Fruit fly (Drosophila melanogaster) whole organism, embryonic: ENCODE data around the gene CG10068.

Experiments
- B-H1 ChIP-seq: fragments of 200-800 bp; sonication (Bioruptor generic); IDR thresholded peaks from 3 replicates; pipeline ENCODE4 v1.3.6; 2022; ENCODE audit warnings: missing biosample characterization, missing genetic modification characterization
- Bteb2 ChIP-seq: fragments of 200-800 bp; sonication (Bioruptor generic); optimal IDR thresholded peaks from 2 replicates; lab custom pipeline; 2016; ENCODE audit warnings: missing biosample characterization, missing genetic modification characterization
- CG12071 ChIP-seq: fragments of 200-800 bp; sonication (Bioruptor generic); optimal IDR thresholded peaks from 3 replicates; lab custom pipeline; 2018; ENCODE audit warnings: missing biosample characterization, mild to moderate bottlenecking, missing genetic modification characterization
- CG12391 ChIP-seq: fragments of 200-800 bp; sonication (Bioruptor generic); optimal IDR thresholded peaks from 3 replicates; lab custom pipeline; 2018; ENCODE audit warnings: missing biosample characterization, mild to moderate bottlenecking, missing genetic modification characterization, moderate library complexity
- CG13287 ChIP-seq: fragments of 200-800 bp; sonication (Bioruptor generic); IDR thresholded peaks from 2 replicates; pipeline ENCODE4 v1.3.6; 2022; ENCODE audit warnings: missing biosample characterization, missing genetic modification characterization; ENCODE audit not compliant: partially characterized antibody
- CG13624 ChIP-seq: fragments of 200-800 bp; sonication (Bioruptor generic); optimal IDR thresholded peaks from 2 replicates; lab custom pipeline; 2016; ENCODE audit warnings: missing biosample characterization, missing genetic modification characterization
- CG13775 ChIP-seq: fragments of 200-800 bp; sonication (Bioruptor generic); optimal IDR thresholded peaks from 3 replicates; lab custom pipeline; 2017; ENCODE audit warnings: missing biosample characterization, mild to moderate bottlenecking, missing genetic modification characterization
- CG1602 ChIP-seq: fragments of 200-800 bp; sonication (Bioruptor generic); optimal IDR thresholded peaks from 3 replicates; lab custom pipeline; 2016; ENCODE audit warnings: missing biosample characterization, missing genetic modification characterization
- CG18262 ChIP-seq: fragments of 200-800 bp; optimal IDR thresholded peaks from 3 replicates; lab custom pipeline; 2019; ENCODE audit warnings: missing biosample characterization, mild to moderate bottlenecking, missing genetic modification characterization, moderate library complexity
- CG18599 ChIP-seq: fragments of 200-800 bp; sonication (Bioruptor generic); optimal IDR thresholded peaks from 3 replicates; lab custom pipeline; 2017; ENCODE audit warnings: missing biosample characterization, missing genetic modification characterization, mild to moderate bottlenecking, moderate library complexity, missing genetic modification reagents
- CG31441 ChIP-seq: fragments of 200-800 bp; sonication (Bioruptor generic); IDR thresholded peaks from 2 replicates; pipeline ENCODE4 v1.3.6; 2022; ENCODE audit warnings: missing biosample characterization, missing genetic modification characterization
- CG34376 ChIP-seq: fragments of 200-800 bp; sonication (Bioruptor generic); optimal IDR thresholded peaks from 2 replicates; lab custom pipeline; 2018; ENCODE audit warnings: missing biosample characterization, mild to moderate bottlenecking, missing genetic modification characterization
- CG34422 ChIP-seq: fragments of 200-800 bp; sonication (Bioruptor generic); IDR thresholded peaks from 3 replicates; pipeline ENCODE4 v1.3.6; 2022; ENCODE audit warnings: missing biosample characterization, missing genetic modification characterization
- CG3726 ChIP-seq: fragments of 200-800 bp; sonication (Bioruptor generic); IDR thresholded peaks from 3 replicates; pipeline ENCODE4, ENCODE4 v1.3.6; 2022; ENCODE audit warnings: missing biosample characterization, missing genetic modification characterization
- CG3847 ChIP-seq: fragments of 200-800 bp; sonication (Bioruptor generic); IDR thresholded peaks from 2 replicates; pipeline ENCODE4 v1.3.6; 2022; ENCODE audit warnings: missing biosample characterization, missing genetic modification characterization
- CG4404 ChIP-seq: fragments of 200-800 bp; sonication (Bioruptor generic); IDR thresholded peaks from 2 replicates; pipeline ENCODE4 v1.3.6; 2022; ENCODE audit warnings: missing biosample characterization, missing genetic modification characterization
- CG4617 ChIP-seq: fragments of 200-800 bp; sonication (Bioruptor generic); optimal IDR thresholded peaks from 3 replicates; lab custom pipeline; 2016; ENCODE audit warnings: missing biosample characterization, missing genetic modification characterization, borderline replicate concordance
- CG6813 ChIP-seq: fragments of 200-800 bp; sonication (Bioruptor generic); optimal IDR thresholded peaks from 2 replicates; lab custom pipeline; 2017; ENCODE audit warnings: missing biosample characterization, missing genetic modification characterization, mild to moderate bottlenecking, moderate library complexity, missing genetic modification reagents
- CG7271 ChIP-seq: fragments of 200-800 bp; sonication (Bioruptor generic); optimal IDR thresholded peaks from 2 replicates; lab custom pipeline; 2018; ENCODE audit warnings: missing biosample characterization, mild to moderate bottlenecking, missing genetic modification characterization, moderate library complexity
- CG7786 ChIP-seq: fragments of 200-800 bp; sonication (Bioruptor generic); optimal IDR thresholded peaks from 2 replicates; lab custom pipeline; 2016; ENCODE audit warnings: missing biosample characterization, missing genetic modification characterization
- CG7928 ChIP-seq: fragments of 200-800 bp; sonication (Bioruptor generic); optimal IDR thresholded peaks from 2 replicates; lab custom pipeline; 2017; ENCODE audit warnings: missing biosample characterization, mild to moderate bottlenecking, missing genetic modification characterization
- CG8924 ChIP-seq: fragments of 200-800 bp; optimal IDR thresholded peaks from 3 replicates; lab custom pipeline; 2019; ENCODE audit warnings: missing biosample characterization, mild to moderate bottlenecking, missing genetic modification characterization, moderate library complexity
- CG9215 ChIP-seq: fragments of 200-800 bp; sonication (Bioruptor generic); IDR thresholded peaks from 2 replicates; pipeline ENCODE4 v1.3.6; 2022; ENCODE audit warnings: missing biosample characterization, missing genetic modification characterization
- CHES-1-like ChIP-seq: fragments of 200-800 bp; sonication (Bioruptor generic); optimal IDR thresholded peaks from 2 replicates; lab custom pipeline; 2016; ENCODE audit warnings: missing biosample characterization, missing genetic modification characterization
- Deaf1 ChIP-seq: fragments of 200-800 bp; optimal IDR thresholded peaks from 3 replicates; lab custom pipeline; 2019; ENCODE audit warnings: missing biosample characterization, mild to moderate bottlenecking, missing genetic modification characterization, moderate library complexity
- Fer1 ChIP-seq: fragments of 200-800 bp; sonication (Bioruptor generic); optimal IDR thresholded peaks from 2 replicates; lab custom pipeline; 2017; ENCODE audit warnings: missing biosample characterization, mild to moderate bottlenecking, missing genetic modification characterization
- GATAe ChIP-seq: fragments of 200-800 bp; sonication (Bioruptor generic); conservative IDR thresholded peaks from 2 replicates; pipeline ENCODE4 v1.3.6; 2022; ENCODE audit warnings: missing biosample characterization, missing genetic modification characterization
- Gsc ChIP-seq: fragments of 200-800 bp; sonication (Bioruptor generic); IDR thresholded peaks from 2 replicates; pipeline ENCODE4 v1.3.6; 2022; ENCODE audit warnings: missing biosample characterization, missing genetic modification characterization
- Gug ChIP-seq: fragments of 200-800 bp; sonication (Bioruptor generic); IDR thresholded peaks from 4 replicates; pipeline ENCODE4 v1.3.6; 2022; ENCODE audit warnings: missing biosample characterization, missing genetic modification characterization
- H15 ChIP-seq: fragments of 200-800 bp; sonication (Bioruptor generic); IDR thresholded peaks from 3 replicates; pipeline ENCODE4 v1.3.6; 2022; ENCODE audit warnings: missing biosample characterization, missing genetic modification characterization
- Hr3 ChIP-seq: fragments of 200-800 bp; sonication (Bioruptor generic); optimal IDR thresholded peaks from 3 replicates; lab custom pipeline; 2016; ENCODE audit warnings: missing biosample characterization, missing genetic modification characterization
- Mad ChIP-seq: fragments of 200-800 bp; sonication (Bioruptor generic); optimal IDR thresholded peaks from 2 replicates; lab custom pipeline; 2016; ENCODE audit warnings: missing biosample characterization, missing genetic modification characterization
- NFAT ChIP-seq: fragments of 200-800 bp; sonication (Bioruptor generic); IDR thresholded peaks from 2 replicates; pipeline ENCODE4 v1.3.6; 2022; ENCODE audit warnings: missing biosample characterization, missing genetic modification characterization
- Stat92E ChIP-seq, 3 experiments: fragments of >200 bp in 2 of 3; fragments of 200-800 bp in 1 of 3; sonication (Bioruptor generic) in 1 of 3; optimal IDR thresholded peaks; 2 replicates each; lab custom pipeline; 2017 to 2019; ENCODE audit warnings: missing biosample characterization in 3 of 3, missing genetic modification characterization in 3 of 3, mild to moderate bottlenecking in 1 of 3, moderate library complexity in 1 of 3
- Taf1 ChIP-seq: fragments of 200-800 bp; sonication (Bioruptor generic); IDR thresholded peaks from 2 replicates; pipeline ENCODE4 v1.3.6; 2022; ENCODE audit warnings: missing biosample characterization, missing genetic modification characterization
- Xbp1 ChIP-seq: fragments of 200-800 bp; sonication (Bioruptor generic); optimal IDR thresholded peaks from 3 replicates; lab custom pipeline; 2016; ENCODE audit warnings: missing biosample characterization, mild to moderate bottlenecking, missing genetic modification characterization
- chinmo ChIP-seq: fragments of 200-800 bp; sonication (Bioruptor generic); IDR thresholded peaks from 4 replicates; pipeline ENCODE4 v1.3.6; 2022; ENCODE audit warnings: missing biosample characterization, missing genetic modification characterization; ENCODE audit not compliant: partially characterized antibody
- chn ChIP-seq: fragments of 200-800 bp; sonication (Bioruptor generic); optimal IDR thresholded peaks from 2 replicates; lab custom pipeline; 2016; ENCODE audit warnings: missing biosample characterization, missing genetic modification characterization
- da ChIP-seq: fragments of 200-800 bp; sonication (Bioruptor generic); optimal IDR thresholded peaks from 2 replicates; lab custom pipeline; 2016; ENCODE audit warnings: missing biosample characterization, missing genetic modification characterization
- dm ChIP-seq: fragments of 200-800 bp; sonication (Bioruptor generic); optimal IDR thresholded peaks from 3 replicates; lab custom pipeline; 2016; ENCODE audit warnings: missing biosample characterization, missing genetic modification characterization
- dysf ChIP-seq: fragments of 200-800 bp; sonication (Bioruptor generic); IDR thresholded peaks from 3 replicates; pipeline ENCODE4 v1.3.6; 2022; ENCODE audit warnings: missing biosample characterization, missing genetic modification characterization
- fd96Cb ChIP-seq: fragments of 200-800 bp; sonication (Bioruptor generic); optimal IDR thresholded peaks from 2 replicates; lab custom pipeline; 2018; ENCODE audit warnings: missing biosample characterization, mild to moderate bottlenecking, missing genetic modification characterization, moderate library complexity
- gcm ChIP-seq: fragments of 200-800 bp; sonication (Bioruptor generic); optimal IDR thresholded peaks from 2 replicates; lab custom pipeline; 2019; ENCODE audit warnings: missing biosample characterization, mild to moderate bottlenecking, missing genetic modification characterization, moderate library complexity
- her ChIP-seq: fragments of 200-800 bp; sonication (Bioruptor generic); optimal IDR thresholded peaks from 2 replicates; lab custom pipeline; 2016; ENCODE audit warnings: missing biosample characterization, missing genetic modification characterization
- knrl ChIP-seq: fragments of 200-800 bp; sonication (Bioruptor generic); IDR thresholded peaks from 3 replicates; pipeline ENCODE4 v1.3.6; 2022; ENCODE audit warnings: missing biosample characterization, missing genetic modification characterization; ENCODE audit not compliant: partially characterized antibody
- nom ChIP-seq: fragments of 200-800 bp; sonication (Bioruptor generic); optimal IDR thresholded peaks from 2 replicates; lab custom pipeline; 2017; ENCODE audit warnings: missing biosample characterization, missing genetic modification characterization, mild to moderate bottlenecking, moderate library complexity, missing genetic modification reagents
- oc ChIP-seq: fragments of 200-800 bp; sonication (Bioruptor generic); optimal IDR thresholded peaks from 2 replicates; lab custom pipeline; 2018; ENCODE audit warnings: missing biosample characterization, mild to moderate bottlenecking, missing genetic modification characterization, moderate library complexity
- sd ChIP-seq: fragments of 200-800 bp; sonication (Bioruptor generic); optimal IDR thresholded peaks from 3 replicates; lab custom pipeline; 2018; ENCODE audit warnings: missing biosample characterization, mild to moderate bottlenecking, missing genetic modification characterization, moderate library complexity
- trh ChIP-seq: fragments of 200-800 bp; sonication (Bioruptor generic); optimal IDR thresholded peaks from 2 replicates; lab custom pipeline; 2016; ENCODE audit warnings: missing biosample characterization, missing genetic modification characterization
- zfh2 ChIP-seq: fragments of 200-800 bp; sonication (Bioruptor generic); optimal IDR thresholded peaks from 2 replicates; lab custom pipeline; 2016; ENCODE audit warnings: missing biosample characterization, missing genetic modification characterization

CG10068 gene

DNA sequence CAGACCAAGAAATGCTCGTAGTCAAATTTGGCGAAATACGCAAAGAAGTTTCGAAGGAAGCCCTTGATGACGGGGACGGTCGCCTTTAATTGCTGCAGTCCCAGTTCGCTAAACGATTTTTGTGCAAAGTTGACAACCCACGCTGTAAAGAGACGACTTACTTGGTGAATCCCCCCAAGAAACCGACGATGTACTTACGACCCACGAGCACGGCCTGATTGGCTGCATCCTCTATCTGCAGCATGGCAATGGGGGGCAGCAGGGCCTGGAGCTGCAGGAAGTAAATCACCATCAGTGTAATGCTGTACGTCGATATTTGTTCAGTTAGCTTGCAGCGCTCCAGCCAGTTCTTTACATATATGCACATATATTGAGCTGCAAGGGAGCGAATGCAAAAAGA, 44.1 kb downstream of the CG10068 start:
- TF ChIP-seq nom (GFP tag; lab: Kevin White, UChicago) (peak; percentile 29), dysf (GFP tag; lab: Robert Waterston, UW) (no peak), CG12391 (no peak), Stat92E (GFP tag; optimal IDR thresholded peaks at IDR 0.05; lab: Kevin White, UChicago) (no peak), CG9215 (GFP tag; lab: Robert Waterston, UW) (no peak), Gsc (GFP tag; lab: Robert Waterston, UW) (no peak)
- TF ChIP-seq, all 482 proteins: peak for 1

DNA sequence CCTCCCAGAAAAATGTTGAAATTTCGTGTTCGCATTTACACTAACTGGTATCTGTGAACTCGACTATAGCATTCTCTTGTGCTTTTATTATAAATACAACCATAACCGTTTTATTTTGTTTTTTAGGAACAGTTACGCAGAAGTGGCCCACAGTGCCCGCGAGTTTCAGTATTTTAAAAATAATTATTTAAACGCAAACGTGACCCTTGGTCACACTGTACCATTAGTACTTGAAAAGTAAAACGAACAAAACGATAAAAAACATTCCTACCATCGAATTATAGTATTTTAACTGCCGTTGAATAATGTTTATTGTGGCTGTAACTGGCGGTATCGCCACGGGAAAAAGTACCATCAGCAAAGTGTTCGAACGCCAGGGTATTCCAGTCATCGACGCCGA, 45.9 kb downstream of the CG10068 start, which contains the start of gene Dpck:
TSS of gene Dpck (plus strand) at position 211 of the 400 bp plus-strand sequence.
- peak; percentile 19 for TF ChIP-seq Xbp1 (GFP tag; lab: Kevin White, UChicago)
- no peak for TF ChIP-seq CG7786
- TF ChIP-seq Deaf1 (tag; lab: Kevin White, UChicago), result no peak
- TF ChIP-seq da (GFP tag; lab: Kevin White, UChicago), result no peak
- TF ChIP-seq CG31441 (GFP tag; lab: Robert Waterston, UW), result 0 out of 2 replicates have a peak, but pooled peaks have one; percentile 30
- no peak for TF ChIP-seq NFAT (GFP tag; lab: Robert Waterston, UW)
- peak; percentile 36 for TF ChIP-seq Fer1
- TF ChIP-seq Bteb2 (GFP tag; lab: Kevin White, UChicago), result no peak
- TF ChIP-seq CG6813, result no peak
- TF ChIP-seq GATAe, result no peak
- peak; percentile 46 for TF ChIP-seq CG13624 (GFP tag; lab: Kevin White, UChicago)
- TF ChIP-seq CG13287 (GFP tag; lab: Robert Waterston, UW), result peak; percentile 10; the same call in 1 of the 2 replicates
- TF ChIP-seq CG4617, result peak; percentile 64
- no peak for TF ChIP-seq oc (tag; lab: Kevin White, UChicago)
- TF ChIP-seq knrl (GFP tag; lab: Robert Waterston, UW), result no peak
- no peak for TF ChIP-seq trh (GFP tag; lab: Kevin White, UChicago)
- no peak for TF ChIP-seq H15 (GFP tag; lab: Robert Waterston, UW)
- no peak for TF ChIP-seq chn
- TF ChIP-seq CG34422, result no peak
- TF ChIP-seq CG1602, result no peak
- 0 out of 2 replicates have a peak, but pooled peaks have one; percentile 32 for TF ChIP-seq CG3847
- TF ChIP-seq fd96Cb (tag; lab: Kevin White, UChicago), result no peak
- TF ChIP-seq chinmo (GFP tag; lab: Robert Waterston, UW), result no peak
- TF ChIP-seq Hr3 (GFP tag; lab: Kevin White, UChicago), result peak; percentile 1
- TF ChIP-seq B-H1 (GFP tag; lab: Robert Waterston, UW), result no peak
- no peak for TF ChIP-seq zfh2 (GFP tag; lab: Kevin White, UChicago)
- no peak for TF ChIP-seq CHES-1-like (GFP tag; lab: Kevin White, UChicago)
- TF ChIP-seq CG7928 (GFP tag; lab: Kevin White, UChicago), result no peak
- peak; percentile 9 for TF ChIP-seq sd (tag; lab: Kevin White, UChicago)
- peak; percentile 4 for TF ChIP-seq CG12071
- TF ChIP-seq her (GFP tag; lab: Kevin White, UChicago), result no peak
- peak; percentile 52 for TF ChIP-seq CG34376 (GFP tag; lab: Kevin White, UChicago)
- peak; percentile 41 for TF ChIP-seq Mad
- TF ChIP-seq CG18262 (tag; lab: Kevin White, UChicago), result peak; percentile 28
- no peak for TF ChIP-seq CG3726 (GFP tag; lab: Robert Waterston, UW)
- TF ChIP-seq CG4404, result no peak
- TF ChIP-seq Taf1 (GFP tag; lab: Robert Waterston, UW), result no peak
- TF ChIP-seq gcm (GFP tag; lab: Kevin White, UChicago), result peak; percentile 9
- TF ChIP-seq CG13775 (GFP tag; lab: Kevin White, UChicago), result peak; percentile 9
- peak; percentile 19 for TF ChIP-seq dm (GFP tag; lab: Kevin White, UChicago)
- TF ChIP-seq CG7271 (tag; lab: Kevin White, UChicago), result no peak
- peak; percentile 34 for TF ChIP-seq CG8924 (tag; lab: Kevin White, UChicago)
- TF ChIP-seq CG18599 (GFP tag; lab: Kevin White, UChicago), result no peak
- no peak for TF ChIP-seq Gug (GFP tag; lab: Robert Waterston, UW)
